Fruit fly (Drosophila melanogaster) whole organism, embryonic: Measurements from ENCODE around the gene lectin-24A.

Experiments used
- CG13624 ChIP-seq: fragments of 200-800 bp; sonication (Bioruptor generic); optimal IDR thresholded peaks from 2 replicates; lab custom pipeline; 2016; ENCODE audit warnings: missing biosample characterization, missing genetic modification characterization
- HmgZ ChIP-seq: fragments of 200-800 bp; sonication (Bioruptor generic); optimal IDR thresholded peaks from 2 replicates; lab custom pipeline; 2018; ENCODE audit warnings: missing biosample characterization, mild to moderate bottlenecking, missing genetic modification characterization
- cad ChIP-seq: fragments of >200 bp; optimal IDR thresholded peaks from 2 replicates; lab custom pipeline; 2017; ENCODE audit warnings: missing biosample characterization, missing genetic modification characterization
- pfk ChIP-seq: fragments of 200-800 bp; sonication (Bioruptor generic); optimal IDR thresholded peaks from 2 replicates; lab custom pipeline; 2018; ENCODE audit warnings: missing biosample characterization, mild to moderate bottlenecking, missing genetic modification characterization, moderate library complexity

- TF ChIP-seq pfk (GFP tag; lab: Kevin White, UChicago) (no peak), HmgZ (tag; lab: Kevin White, UChicago) (no peak), cad (GFP tag; lab: Kevin White, UChicago) (no peak), CG13624 (no peak)
Observed at dm6 chr2L:3729635-3730034, 12.1 kb upstream of the lectin-24A start.
